Worm (Caenorhabditis elegans) whole organism, L1 larva: Measurements from ENCODE around the gene F26F4.9.
A peak's percentile ranks its signal among the peaks of the same experiment; 100 is the strongest.

ENCODE experiments used
- F16B12.6 ChIP-seq: fragments of 150-350 bp; optimal IDR thresholded peaks from 2 replicates; lab custom pipeline; 2014; ENCODE audit warnings: missing biosample characterization, missing genetic modification characterization
- Y116A8C.19 ChIP-seq: sonication (generic microtip); optimal IDR thresholded peaks from 2 replicates; lab custom pipeline; 2016; ENCODE audit warnings: missing compliant biosample characterization, missing genetic modification characterization, borderline replicate concordance
- aha-1 ChIP-seq: fragments of 150-350 bp; optimal IDR thresholded peaks from 2 replicates; lab custom pipeline; 2014; ENCODE audit warnings: missing biosample characterization, missing genetic modification characterization
- aly-2 ChIP-seq: fragments of 150-350 bp; optimal IDR thresholded peaks from 2 replicates; lab custom pipeline; 2014; ENCODE audit warnings: missing biosample characterization, missing genetic modification characterization
- ceh-63 ChIP-seq: fragments of 200-800 bp; sonication (Bioruptor generic); optimal IDR thresholded peaks from 2 replicates; lab custom pipeline; 2018; ENCODE audit warnings: mild to moderate bottlenecking, missing genetic modification characterization, missing compliant biosample characterization
- ceh-82 ChIP-seq, 3 experiments: fragments of 150-350 bp in 1 of 3; sonication (generic microtip) in 2 of 3; optimal IDR thresholded peaks; 2 replicates each; lab custom pipeline; 2014 to 2017; ENCODE audit warnings: missing biosample characterization in 3 of 3, missing genetic modification characterization in 3 of 3
- ces-1 ChIP-seq: fragments of 150-350 bp; optimal IDR thresholded peaks from 2 replicates; lab custom pipeline; 2014; ENCODE audit warnings: missing biosample characterization, missing genetic modification reagents, missing genetic modification characterization
- efl-1 ChIP-seq, 4 experiments: fragments of 150-350 bp; optimal IDR thresholded peaks in 3 of 4; peaks in 1 of 4; 1 replicate in 1 of 4; 2 replicates in 3 of 4; lab custom pipeline; 2014; ENCODE audit warnings: missing biosample characterization in 2 of 4, missing genetic modification characterization in 2 of 4, missing genetic modification reagents in 2 of 4
- efl-3 ChIP-seq: fragments of 200-800 bp; sonication (Bioruptor generic); optimal IDR thresholded peaks from 2 replicates; lab custom pipeline; 2018; ENCODE audit warnings: mild to moderate bottlenecking, missing genetic modification characterization, missing compliant biosample characterization
- egl-13 ChIP-seq: sonication (generic microtip); optimal IDR thresholded peaks from 2 replicates; lab custom pipeline; 2016; ENCODE audit warnings: missing genotype, missing genetic modification reagents, missing genetic modification characterization, missing compliant biosample characterization
- elt-3 ChIP-seq, 6 experiments: fragments of 150-350 bp in 1 of 6; sonication (generic microtip); optimal IDR thresholded peaks; 2 replicates each; lab custom pipeline; 2017 to 2018; ENCODE audit warnings: missing biosample characterization in 6 of 6, missing genetic modification characterization in 6 of 6, inconsistent platforms in 1 of 6
- fkh-10 ChIP-seq: sonication (generic microtip); optimal IDR thresholded peaks from 2 replicates; lab custom pipeline; 2017; ENCODE audit warnings: missing biosample characterization, missing genetic modification reagents, missing genetic modification characterization
- fos-1 ChIP-seq: fragments of 150-350 bp; optimal IDR thresholded peaks from 2 replicates; lab custom pipeline; 2014; ENCODE audit warnings: missing biosample characterization, missing genetic modification characterization
- hlh-17 ChIP-seq: fragments of 200-800 bp; sonication (Bioruptor generic); optimal IDR thresholded peaks from 2 replicates; lab custom pipeline; 2018; ENCODE audit warnings: missing genetic modification characterization, mild to moderate bottlenecking, missing compliant biosample characterization, moderate library complexity, borderline replicate concordance
- hlh-4 ChIP-seq: sonication (generic microtip); optimal IDR thresholded peaks from 2 replicates; lab custom pipeline; 2016; ENCODE audit warnings: mild to moderate bottlenecking, missing genetic modification characterization, missing compliant biosample characterization
- hpl-2 ChIP-seq: fragments of 150-350 bp; optimal IDR thresholded peaks from 2 replicates; lab custom pipeline; 2014; ENCODE audit warnings: missing biosample characterization, missing genetic modification reagents, missing genetic modification characterization
- irx-1 ChIP-seq: sonication (generic microtip); optimal IDR thresholded peaks from 2 replicates; lab custom pipeline; 2016; ENCODE audit warnings: missing genetic modification characterization, missing compliant biosample characterization
- isw-1 ChIP-seq: fragments of 200-800 bp; sonication (Bioruptor generic); IDR thresholded peaks from 2 replicates; pipeline ENCODE4 v1.3.6; 2022; ENCODE audit warnings: missing genetic modification characterization, missing compliant biosample characterization
- lin-13 ChIP-seq: fragments of 150-350 bp; optimal IDR thresholded peaks from 2 replicates; lab custom pipeline; 2014; ENCODE audit warnings: missing biosample characterization, missing genetic modification reagents, missing genetic modification characterization
- lin-14 ChIP-seq: fragments of 200-800 bp; sonication (Bioruptor generic); optimal IDR thresholded peaks from 2 replicates; lab custom pipeline; 2018; ENCODE audit warnings: mild to moderate bottlenecking, missing genetic modification characterization, moderate library complexity, missing compliant biosample characterization
- lin-15B ChIP-seq: fragments of 150-350 bp; sonication (generic microtip); optimal IDR thresholded peaks from 3 replicates; lab custom pipeline; 2014; ENCODE audit warnings: missing biosample characterization, missing genetic modification characterization
- lin-35 ChIP-seq, 2 experiments: fragments of 150-350 bp; optimal IDR thresholded peaks; 2 replicates each; lab custom pipeline; 2014; ENCODE audit warnings: missing biosample characterization in 2 of 2, missing genetic modification characterization in 2 of 2, missing genetic modification reagents in 2 of 2
- lin-39 ChIP-seq: fragments of 150-350 bp; optimal IDR thresholded peaks from 2 replicates; lab custom pipeline; 2014; ENCODE audit warnings: missing biosample characterization, missing genetic modification reagents, missing genetic modification characterization
- lir-3 ChIP-seq: sonication (generic microtip); optimal IDR thresholded peaks from 2 replicates; lab custom pipeline; 2016; ENCODE audit warnings: mild to moderate bottlenecking, missing genetic modification characterization, moderate library complexity, missing compliant biosample characterization; ENCODE audit not compliant: poor library complexity
- mab-9 ChIP-seq: fragments of 200-800 bp; sonication (Bioruptor generic); IDR thresholded peaks from 2 replicates; pipeline ENCODE4 v1.3.6; 2022; ENCODE audit warnings: missing genetic modification reagents, missing genetic modification characterization, missing compliant biosample characterization
- mef-2 ChIP-seq: fragments of 150-350 bp; optimal IDR thresholded peaks from 2 replicates; lab custom pipeline; 2014; ENCODE audit warnings: missing biosample characterization, missing genetic modification characterization
- mep-1 ChIP-seq: fragments of 150-350 bp; optimal IDR thresholded peaks from 2 replicates; lab custom pipeline; 2014; ENCODE audit warnings: missing biosample characterization, missing genetic modification characterization
- nhr-11 ChIP-seq: fragments of 150-350 bp; optimal IDR thresholded peaks from 2 replicates; lab custom pipeline; 2014; ENCODE audit warnings: missing biosample characterization, missing genetic modification characterization
- nhr-12 ChIP-seq: sonication (generic microtip); optimal IDR thresholded peaks from 2 replicates; lab custom pipeline; 2017; ENCODE audit warnings: missing biosample characterization, missing genetic modification characterization
- nhr-19 ChIP-seq: fragments of 200-800 bp; sonication (Bioruptor generic); conservative IDR thresholded peaks from 2 replicates; pipeline ENCODE4 v1.3.6; 2022; ENCODE audit warnings: missing genetic modification characterization, missing compliant biosample characterization
- nhr-20 ChIP-seq: sonication (generic microtip); optimal IDR thresholded peaks from 2 replicates; lab custom pipeline; 2016; ENCODE audit warnings: mild to moderate bottlenecking, missing genetic modification characterization, missing compliant biosample characterization
- nhr-71 ChIP-seq: sonication (generic microtip); optimal IDR thresholded peaks from 2 replicates; lab custom pipeline; 2016; ENCODE audit warnings: mild to moderate bottlenecking, missing genetic modification characterization, moderate library complexity, missing compliant biosample characterization
- nhr-76 ChIP-seq: sonication (generic microtip); optimal IDR thresholded peaks from 2 replicates; lab custom pipeline; 2017; ENCODE audit warnings: missing biosample characterization, missing genetic modification characterization
- nhr-85 ChIP-seq: sonication (generic microtip); peaks from one replicate; lab custom pipeline; 2016; ENCODE audit warnings: missing genetic modification characterization, inconsistent platforms, missing compliant biosample characterization
- nhr-90 ChIP-seq: sonication (generic microtip); optimal IDR thresholded peaks from 2 replicates; lab custom pipeline; 2016; ENCODE audit warnings: mild to moderate bottlenecking, missing genetic modification characterization, missing compliant biosample characterization; ENCODE audit not compliant: poor library complexity
- pax-3 ChIP-seq: fragments of 200-800 bp; sonication (Bioruptor generic); optimal IDR thresholded peaks from 2 replicates; lab custom pipeline; 2018; ENCODE audit warnings: mild to moderate bottlenecking, missing genetic modification characterization, moderate library complexity, missing compliant biosample characterization
- snu-23 ChIP-seq: sonication (generic microtip); optimal IDR thresholded peaks from 2 replicates; lab custom pipeline; 2016; ENCODE audit warnings: missing genetic modification characterization, missing compliant biosample characterization
- sox-4 ChIP-seq: sonication (generic microtip); optimal IDR thresholded peaks from 2 replicates; lab custom pipeline; 2016; ENCODE audit warnings: missing genetic modification characterization, missing compliant biosample characterization
- sptf-1 ChIP-seq: fragments of 150-350 bp; optimal IDR thresholded peaks from 2 replicates; lab custom pipeline; 2014; ENCODE audit warnings: missing biosample characterization, missing genetic modification characterization
- sup-37 ChIP-seq: fragments of 200-800 bp; sonication (Bioruptor generic); optimal IDR thresholded peaks from 2 replicates; lab custom pipeline; 2018; ENCODE audit warnings: mild to moderate bottlenecking, missing genetic modification characterization, missing compliant biosample characterization
- swsn-7 ChIP-seq: sonication (generic microtip); optimal IDR thresholded peaks from 2 replicates; lab custom pipeline; 2016; ENCODE audit warnings: missing genetic modification characterization, missing compliant biosample characterization
- tbx-2 ChIP-seq: sonication (generic microtip); optimal IDR thresholded peaks from 2 replicates; lab custom pipeline; 2016; ENCODE audit warnings: missing genetic modification characterization, missing compliant biosample characterization
- unc-62 ChIP-seq: fragments of 150-350 bp; optimal IDR thresholded peaks from 2 replicates; lab custom pipeline; 2014; ENCODE audit warnings: missing biosample characterization, missing genetic modification reagents, missing genetic modification characterization
- unc-86 ChIP-seq: sonication (generic microtip); optimal IDR thresholded peaks from 2 replicates; lab custom pipeline; 2016; ENCODE audit warnings: missing genetic modification characterization, missing compliant biosample characterization
- vab-15 ChIP-seq: sonication (generic microtip); optimal IDR thresholded peaks from 2 replicates; lab custom pipeline; 2017; ENCODE audit warnings: missing genotype, mild to moderate bottlenecking, missing genetic modification characterization, missing compliant biosample characterization
- xbp-1 ChIP-seq: sonication (generic microtip); optimal IDR thresholded peaks from 2 replicates; lab custom pipeline; 2016; ENCODE audit warnings: missing genetic modification characterization, missing compliant biosample characterization
- zag-1 ChIP-seq: fragments of 150-350 bp; optimal IDR thresholded peaks from 2 replicates; lab custom pipeline; 2014; ENCODE audit warnings: missing biosample characterization, missing genetic modification characterization
- zip-4 ChIP-seq: fragments of 200-800 bp; sonication (Bioruptor generic); optimal IDR thresholded peaks from 2 replicates; lab custom pipeline; 2018; ENCODE audit warnings: mild to moderate bottlenecking, missing genetic modification characterization, moderate library complexity, missing compliant biosample characterization
- ztf-4 ChIP-seq: fragments of 150-350 bp; optimal IDR thresholded peaks from 2 replicates; lab custom pipeline; 2014; ENCODE audit warnings: missing biosample characterization, missing genetic modification characterization

Gene F26F4.9

DNA sequence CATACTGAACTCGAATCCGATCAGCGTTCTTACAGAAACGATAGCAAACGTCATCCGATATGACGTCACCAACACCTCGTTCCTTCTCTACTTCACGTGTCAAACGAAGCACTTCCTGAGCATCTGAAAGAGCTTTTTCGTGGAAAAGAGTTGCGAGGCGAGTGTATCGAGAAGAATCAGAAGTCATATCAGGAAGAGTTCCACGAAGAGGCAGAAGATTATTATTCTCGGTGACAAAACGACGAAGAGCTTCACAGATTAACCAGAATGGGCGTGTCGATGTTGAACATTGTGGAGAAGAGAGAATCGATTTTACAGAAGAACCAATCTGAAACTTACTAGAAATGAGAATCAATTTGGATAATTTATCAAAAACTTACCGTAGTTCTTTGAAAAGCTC is 6.6 kb upstream of the F26F4.9 start:
- TF ChIP-seq hlh-17 (GFP tag; lab: Kevin White, UChicago) (no peak), sup-37 (GFP tag; lab: Kevin White, UChicago) (no peak), aha-1 (tag; lab: Kevin White, UChicago) (no peak), ztf-4 (tag; lab: Kevin White, UChicago) (no peak), ceh-63 (GFP tag; lab: Kevin White, UChicago) (no peak), nhr-90 (no peak), zag-1 (no peak), swsn-7 (tag; lab: Kevin White, UChicago) (no peak), zip-4 (GFP tag; lab: Kevin White, UChicago) (no peak), lin-15B (tag; lab: Kevin White, UChicago) (no peak), nhr-12 (tag; lab: Kevin White, UChicago) (no peak), nhr-71 (no peak), ces-1 (GFP tag; lab: Kevin White, UChicago) (no peak), elt-3 (tag; optimal IDR thresholded peaks at IDR 0.05; lab: Kevin White, UChicago) (no peak), nhr-20 (tag; lab: Kevin White, UChicago) (no peak), hpl-2 (GFP tag; lab: Kevin White, UChicago) (no peak), lin-39 (tag; lab: Kevin White, UChicago) (no peak)

DNA sequence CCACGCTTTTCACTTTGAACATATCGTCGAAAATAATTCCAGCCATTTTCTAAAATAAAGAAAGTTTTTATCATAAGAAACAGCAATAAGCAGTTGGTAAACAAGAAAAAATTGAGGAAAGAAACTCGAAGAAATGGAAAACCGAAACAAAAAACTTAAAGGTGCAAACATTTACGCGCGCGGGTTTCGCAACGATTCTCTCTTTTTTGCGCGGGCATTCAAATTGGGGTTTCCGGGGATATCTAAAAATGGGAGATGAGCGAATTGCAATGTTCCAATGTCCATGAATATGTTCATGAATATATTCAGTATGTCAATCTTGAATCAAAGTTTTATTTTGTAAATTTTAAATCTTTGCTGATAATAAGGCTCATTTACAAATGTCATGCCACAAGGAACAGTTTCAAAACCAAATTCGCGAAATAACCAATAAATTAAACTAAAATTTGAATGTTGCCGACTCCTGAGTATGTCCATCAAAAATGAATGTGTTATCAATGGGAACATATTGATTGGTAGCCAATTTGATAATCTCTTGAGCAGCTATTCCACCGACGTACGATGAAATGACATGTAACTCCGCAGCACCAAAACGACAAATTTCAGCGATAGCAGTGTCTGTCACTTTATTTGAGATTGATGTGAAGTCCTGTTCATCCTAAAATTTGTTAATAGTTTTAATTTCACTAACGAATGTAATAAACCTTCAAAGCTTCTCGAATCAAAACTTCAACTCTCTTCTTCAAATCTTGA is 5.8 kb upstream of the F26F4.9 start, which contains the start of gene rpb-8:
Gene rpb-8 (minus strand): TSS at position 49 of the 753 bp plus-strand sequence.
- TF ChIP-seq unc-86 (tag; lab: Kevin White, UChicago) = no peak
- TF ChIP-seq aha-1 (tag; lab: Kevin White, UChicago) = no peak
- TF ChIP-seq snu-23 (GFP tag; lab: Kevin White, UChicago) = peak; percentile 54
- no peak for TF ChIP-seq nhr-11 (tag; lab: Kevin White, UChicago)
- TF ChIP-seq nhr-85 (tag; lab: Kevin White, UChicago) = no peak
- TF ChIP-seq fkh-10 = no peak
- peak; percentile 3 for TF ChIP-seq irx-1 (tag; lab: Kevin White, UChicago)
- no peak for TF ChIP-seq mep-1 (tag; lab: Kevin White, UChicago)
- no peak for TF ChIP-seq ceh-63 (GFP tag; lab: Kevin White, UChicago)
- TF ChIP-seq nhr-19 (GFP tag; lab: Robert Waterston, UW) = peak; percentile 35
- TF ChIP-seq sptf-1 (tag; lab: Kevin White, UChicago) = no peak
- TF ChIP-seq ztf-4 (tag; lab: Kevin White, UChicago) = peak; percentile 7
- peak; percentile 87 to 93 for TF ChIP-seq efl-1 (optimal IDR thresholded peaks at IDR 0.05; lab: Kevin White, UChicago)
- peak; percentile 93 to 99 for TF ChIP-seq efl-1 (GFP tag; optimal IDR thresholded peaks at IDR 0.05 in 1 of 2; lab: Kevin White, UChicago)
- no peak for TF ChIP-seq efl-3 (GFP tag; lab: Kevin White, UChicago)
- TF ChIP-seq tbx-2 (tag; lab: Kevin White, UChicago) = peak; percentile 38
- TF ChIP-seq fos-1 (tag; lab: Kevin White, UChicago) = no peak
- TF ChIP-seq lir-3 (tag; lab: Kevin White, UChicago) = peak; percentile 37
- TF ChIP-seq pax-3 = no peak
- TF ChIP-seq lin-13 = peak; percentile 38
- no peak for TF ChIP-seq mef-2 (tag; lab: Kevin White, UChicago)
- TF ChIP-seq nhr-90 = peak; percentile 17
- no peak for TF ChIP-seq unc-62 (GFP tag; lab: Kevin White, UChicago)
- TF ChIP-seq ceh-82 (tag; optimal IDR thresholded peaks at IDR 0.05; lab: Kevin White, UChicago) = peak in 2 of 3 experiments; percentile 28 to 71
- TF ChIP-seq lin-35 (GFP tag; optimal IDR thresholded peaks at IDR 0.05; lab: Kevin White, UChicago) = peak; percentile 94 to 96
- TF ChIP-seq mab-9 (GFP tag; lab: Robert Waterston, UW) = no peak
- TF ChIP-seq isw-1 (GFP tag; lab: Robert Waterston, UW) = peak; percentile 2; the same call in 1 of the 2 replicates
- no peak for TF ChIP-seq aly-2 (tag; lab: Kevin White, UChicago)
- TF ChIP-seq nhr-76 (tag; lab: Kevin White, UChicago) = no peak
- TF ChIP-seq F16B12.6 (tag; lab: Kevin White, UChicago) = no peak
- TF ChIP-seq nhr-12 (tag; lab: Kevin White, UChicago) = no peak
- peak; percentile 29 for TF ChIP-seq xbp-1 (tag; lab: Kevin White, UChicago)
- TF ChIP-seq hlh-4 = no peak
- no peak for TF ChIP-seq Y116A8C.19
- TF ChIP-seq egl-13 = no peak
- no peak for TF ChIP-seq lin-14 (GFP tag; lab: Kevin White, UChicago)
- no peak for TF ChIP-seq vab-15 (tag; lab: Kevin White, UChicago)
- no peak for TF ChIP-seq sox-4 (tag; lab: Kevin White, UChicago)
